Fruit fly (Drosophila melanogaster) whole organism, adult: ENCODE data around the gene CG42266.

ENCODE experiments used
- CG11617 ChIP-seq: fragments of 200-800 bp; sonication (Bioruptor generic); optimal IDR thresholded peaks from 2 replicates; lab custom pipeline; 2017; ENCODE audit warnings: mild to moderate bottlenecking, missing biosample characterization, missing genetic modification reagents, missing genetic modification characterization
- CG12768 ChIP-seq: fragments of 200-800 bp; sonication (Bioruptor generic); optimal IDR thresholded peaks from 2 replicates; lab custom pipeline; 2017; ENCODE audit warnings: missing biosample characterization, missing genetic modification characterization, mild to moderate bottlenecking, moderate library complexity, missing genetic modification reagents
- CG14711 ChIP-seq: fragments of 200-800 bp; sonication (Bioruptor generic); optimal IDR thresholded peaks from 2 replicates; lab custom pipeline; 2018; ENCODE audit warnings: missing biosample characterization, mild to moderate bottlenecking, missing genetic modification characterization, moderate library complexity
- CG1620 ChIP-seq: fragments of 200-800 bp; sonication (Bioruptor generic); optimal IDR thresholded peaks from 2 replicates; lab custom pipeline; 2016; ENCODE audit warnings: missing biosample characterization, missing genetic modification characterization
- Clk ChIP-seq: fragments of 200-800 bp; sonication (Bioruptor generic); optimal IDR thresholded peaks from 2 replicates; lab custom pipeline; 2017; ENCODE audit warnings: missing biosample characterization, missing genetic modification characterization
- Hr96 ChIP-seq: fragments of 200-800 bp; sonication (Bioruptor generic); optimal IDR thresholded peaks from 2 replicates; lab custom pipeline; 2016; ENCODE audit warnings: missing biosample characterization, missing genetic modification characterization
- Mnt ChIP-seq: fragments of 200-800 bp; sonication (Bioruptor generic); optimal IDR thresholded peaks from 2 replicates; lab custom pipeline; 2016; ENCODE audit warnings: missing biosample characterization, mild to moderate bottlenecking, missing genetic modification characterization
- cic ChIP-seq: fragments of 200-800 bp; sonication (Bioruptor generic); optimal IDR thresholded peaks from 2 replicates; lab custom pipeline; 2017; ENCODE audit warnings: missing biosample characterization, mild to moderate bottlenecking, missing genetic modification characterization, moderate library complexity
- cnc ChIP-seq, 2 experiments: fragments of >200 bp; optimal IDR thresholded peaks; 2 replicates each; lab custom pipeline; 2017
- kay ChIP-seq: fragments of 200-800 bp; sonication (Bioruptor generic); peaks from one replicate; lab custom pipeline; 2016; ENCODE audit warnings: missing biosample characterization, missing genetic modification characterization, borderline replicate concordance
- ovo ChIP-seq: fragments of 200-800 bp; sonication (Bioruptor generic); optimal IDR thresholded peaks from 2 replicates; lab custom pipeline; 2016; ENCODE audit warnings: missing biosample characterization, missing genetic modification characterization
- toe ChIP-seq: fragments of 200-800 bp; sonication (Bioruptor generic); optimal IDR thresholded peaks from 2 replicates; lab custom pipeline; 2016; ENCODE audit warnings: missing biosample characterization, missing genetic modification characterization

dm6 chr2L:16319743-16320142 is 20.4 kb downstream of the CG42266 start:
- TF ChIP-seq cic (GFP tag; lab: Kevin White, UChicago) = peak; percentile 88
- TF ChIP-seq CG12768 (GFP tag; lab: Kevin White, UChicago) = peak; percentile 52
- TF ChIP-seq Hr96 (GFP tag; lab: Kevin White, UChicago) = no peak
- no peak for TF ChIP-seq toe (GFP tag; lab: Kevin White, UChicago)
- TF ChIP-seq Clk (GFP tag; lab: Kevin White, UChicago) = peak; percentile 32
- TF ChIP-seq CG1620 (GFP tag; lab: Kevin White, UChicago) = no peak
- peak; percentile 45 for TF ChIP-seq Mnt
- TF ChIP-seq ovo (GFP tag; lab: Kevin White, UChicago) = no peak
- TF ChIP-seq kay = peak; percentile 82
- no peak for TF ChIP-seq CG14711 (tag; lab: Kevin White, UChicago)
- TF ChIP-seq cnc (optimal IDR thresholded peaks at IDR 0.05; lab: Kevin White, UChicago) = no peak
- no peak for TF ChIP-seq CG11617 (GFP tag; lab: Kevin White, UChicago)
